Worm (Caenorhabditis elegans): ENCODE data around the gene T06D8.2.

DNA sequence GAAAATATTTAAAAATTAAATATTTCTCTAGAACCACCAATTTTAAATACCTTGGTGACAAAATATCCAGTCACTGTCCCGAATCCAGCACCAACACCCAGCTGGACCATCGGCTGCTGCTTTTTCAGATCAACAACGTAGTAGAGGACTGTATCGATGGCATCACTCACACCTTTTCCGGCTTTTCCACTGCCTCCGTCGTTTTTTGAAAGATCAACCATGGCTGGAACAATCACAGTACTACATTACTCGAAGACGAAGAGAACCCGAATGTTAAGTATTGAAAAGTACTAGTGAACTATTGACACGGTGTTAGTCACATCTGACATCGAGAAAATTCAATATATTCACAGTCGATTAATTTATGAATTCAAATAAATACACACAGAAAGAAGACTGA is 10.6 kb downstream of the T06D8.2 start, which contains the start of gene fndc-1:
- TF ChIP-seq ama-1 (optimal IDR thresholded peaks at IDR 0.05) = no peak
- no peak for TF ChIP-seq ceh-13 (GFP tag; optimal IDR thresholded peaks at IDR 0.05)
- no peak for TF ChIP-seq aly-1 (tag; optimal IDR thresholded peaks at IDR 0.05)
- TF ChIP-seq F13C5.2 (tag; optimal IDR thresholded peaks at IDR 0.05) = no peak
- no peak for TF ChIP-seq hmbx-1 (tag; optimal IDR thresholded peaks at IDR 0.05)
- TF ChIP-seq ets-7 (tag; optimal IDR thresholded peaks at IDR 0.05) = no peak
- no peak for TF ChIP-seq hmg-4 (GFP tag; optimal IDR thresholded peaks at IDR 0.05)
- no peak for TF ChIP-seq ceh-36 (tag; optimal IDR thresholded peaks at IDR 0.05)
- no peak for TF ChIP-seq B0310.2 (tag; optimal IDR thresholded peaks at IDR 0.05)
- TF ChIP-seq pes-1 (GFP tag; IDR thresholded peaks at IDR 0.05) = no peak
- TF ChIP-seq flt-1 (GFP tag; IDR thresholded peaks at IDR 0.05) = no peak
- TF ChIP-seq scrt-1 (GFP tag; IDR thresholded peaks at IDR 0.05) = no peak
- TF ChIP-seq tbx-11 (GFP tag; IDR thresholded peaks at IDR 0.05) = no peak
- TF ChIP-seq tra-4 (tag; optimal IDR thresholded peaks at IDR 0.05) = no peak

Data from whole organism, early embryonic.